Fruit fly (Drosophila melanogaster): ENCODE results near the gene Apc.

The Apc gene

dm6 chr3R:28859058-28859526 lies 14.5 kb upstream of the Apc start, which contains the start of gene Inx3 (continued):
- no peak for TF ChIP-seq Ets96B (tag; optimal IDR thresholded peaks at IDR 0.05)
- TF ChIP-seq lz (GFP tag; optimal IDR thresholded peaks at IDR 0.05): peak; percentile 6
- no peak for TF ChIP-seq vri (GFP tag; optimal IDR thresholded peaks at IDR 0.05)
- peak; percentile 28; the same call in 1 of the 3 replicates for TF ChIP-seq CG8119 (GFP tag; IDR thresholded peaks at IDR 0.05)
- TF ChIP-seq CG3032 (tag; optimal IDR thresholded peaks at IDR 0.05): peak; percentile 15
- no peak for TF ChIP-seq CG6792 (GFP tag; optimal IDR thresholded peaks at IDR 0.05)
- no peak for TF ChIP-seq Smox (GFP tag; optimal IDR thresholded peaks at IDR 0.05)
- TF ChIP-seq CG8632 (GFP tag; optimal IDR thresholded peaks at IDR 0.05): no peak
- TF ChIP-seq fd59A (GFP tag; optimal IDR thresholded peaks at IDR 0.05): no peak
- TF ChIP-seq Hr39 (GFP tag; optimal IDR thresholded peaks at IDR 0.05): no peak
- TF ChIP-seq CG6808 (GFP tag; optimal IDR thresholded peaks at IDR 0.05): peak; percentile 97
- TF ChIP-seq Blimp-1 (GFP tag; optimal IDR thresholded peaks at IDR 0.05): no peak
- peak; percentile 57 for TF ChIP-seq CG6854 (GFP tag; optimal IDR thresholded peaks at IDR 0.05)
- no peak for TF ChIP-seq Sox14 (GFP tag; optimal IDR thresholded peaks at IDR 0.05)
- TF ChIP-seq Hr38 (GFP tag; optimal IDR thresholded peaks at IDR 0.05): peak; percentile 0
- TF ChIP-seq spab (GFP tag; optimal IDR thresholded peaks at IDR 0.05): no peak
- TF ChIP-seq Lpt (GFP tag; optimal IDR thresholded peaks at IDR 0.05): no peak
- TF ChIP-seq eg (GFP tag; IDR thresholded peaks at IDR 0.05): peak; percentile 66; the same call in 1 of the 3 replicates

DNA sequence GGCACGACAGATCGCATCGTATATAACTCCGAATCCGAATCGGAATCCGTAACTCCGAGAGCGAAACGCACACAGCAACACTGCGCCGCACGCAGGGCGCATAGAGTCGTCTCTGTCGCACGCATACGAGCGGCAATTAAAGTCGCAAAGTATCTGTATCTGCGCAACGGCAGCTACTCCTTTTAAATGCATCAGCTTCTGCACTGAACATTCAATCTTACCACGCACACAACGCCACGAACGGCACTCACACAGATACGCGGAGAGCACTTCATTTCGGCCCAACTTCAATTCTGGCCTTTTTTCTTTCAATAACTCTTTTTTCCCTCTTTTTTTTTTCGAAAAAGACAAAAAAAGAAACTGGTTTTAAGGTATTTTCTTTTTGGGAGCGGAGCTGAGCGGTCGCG lies 13.7 kb upstream of the Apc start:
- TF ChIP-seq eg (GFP tag; IDR thresholded peaks at IDR 0.05): peak; percentile 85
- peak; percentile 9 for TF ChIP-seq Smox (GFP tag; optimal IDR thresholded peaks at IDR 0.05)
- peak; percentile 9 for TF ChIP-seq esn (GFP tag; optimal IDR thresholded peaks at IDR 0.05)
- TF ChIP-seq svp (GFP tag): no peak
- TF ChIP-seq Hr39 (GFP tag; optimal IDR thresholded peaks at IDR 0.05): no peak
- TF ChIP-seq CG10631 (GFP tag; optimal IDR thresholded peaks at IDR 0.05): peak; percentile 40
- peak; percentile 72 for TF ChIP-seq CG3032 (tag; optimal IDR thresholded peaks at IDR 0.05)
- TF ChIP-seq CG34406 (GFP tag; optimal IDR thresholded peaks at IDR 0.05): peak; percentile 66
- peak; percentile 83 for TF ChIP-seq CG6854 (GFP tag; optimal IDR thresholded peaks at IDR 0.05)
- TF ChIP-seq CG6163 (GFP tag; IDR thresholded peaks at IDR 0.05): peak; percentile 92
- peak; percentile 69 for TF ChIP-seq fd59A (GFP tag; optimal IDR thresholded peaks at IDR 0.05)
- TF ChIP-seq pdm3 (GFP tag; optimal IDR thresholded peaks at IDR 0.05): peak; percentile 59
- TF ChIP-seq fkh (GFP tag; optimal IDR thresholded peaks at IDR 0.05): no peak
- TF ChIP-seq CG15336 (GFP tag; IDR thresholded peaks at IDR 0.05): peak; percentile 55; the same call in 1 of the 2 replicates
- TF ChIP-seq ss (GFP tag; optimal IDR thresholded peaks at IDR 0.05): peak; percentile 98 to 99
- TF ChIP-seq CG3919 (GFP tag; optimal IDR thresholded peaks at IDR 0.05): peak; percentile 72
- TF ChIP-seq cyc (GFP tag; optimal IDR thresholded peaks at IDR 0.05): no peak
- TF ChIP-seq Sox15 (GFP tag; optimal IDR thresholded peaks at IDR 0.05): no peak
- TF ChIP-seq CG32006 (GFP tag; optimal IDR thresholded peaks at IDR 0.05): peak; percentile 63
- TF ChIP-seq dac (GFP tag; optimal IDR thresholded peaks at IDR 0.05): peak; percentile 14
- TF ChIP-seq Ets21C (GFP tag; optimal IDR thresholded peaks at IDR 0.05): no peak
- peak; percentile 92 for TF ChIP-seq CG6808 (GFP tag; optimal IDR thresholded peaks at IDR 0.05)
- peak; percentile 68 for TF ChIP-seq CG8319 (GFP tag; optimal IDR thresholded peaks at IDR 0.05)
- TF ChIP-seq lz (GFP tag; optimal IDR thresholded peaks at IDR 0.05): no peak
- peak; percentile 37 for TF ChIP-seq CG6792 (GFP tag; optimal IDR thresholded peaks at IDR 0.05)
- TF ChIP-seq Sox14 (GFP tag; optimal IDR thresholded peaks at IDR 0.05): peak; percentile 17
- peak; percentile 21 for TF ChIP-seq fd85E (GFP tag; optimal IDR thresholded peaks at IDR 0.05)
- TF ChIP-seq CG6276 (GFP tag; optimal IDR thresholded peaks at IDR 0.05): peak; percentile 86
- peak; percentile 88 for TF ChIP-seq CG16779 (tag; optimal IDR thresholded peaks at IDR 0.05)
- no peak for TF ChIP-seq CG31627 (GFP tag; optimal IDR thresholded peaks at IDR 0.05)
- TF ChIP-seq CG11902 (GFP tag; optimal IDR thresholded peaks at IDR 0.05): no peak
- TF ChIP-seq Met (GFP tag; optimal IDR thresholded peaks at IDR 0.05): peak; percentile 41
- no peak for TF ChIP-seq CG11294 (GFP tag; IDR thresholded peaks at IDR 0.05)
- TF ChIP-seq Lpt (GFP tag; optimal IDR thresholded peaks at IDR 0.05): peak; percentile 78
- TF ChIP-seq CG8632 (GFP tag; optimal IDR thresholded peaks at IDR 0.05): peak; percentile 73
- peak; percentile 52 for TF ChIP-seq CG7368 (GFP tag; optimal IDR thresholded peaks at IDR 0.05)
- no peak for TF ChIP-seq Hr38 (GFP tag; optimal IDR thresholded peaks at IDR 0.05)
- TF ChIP-seq Hr4 (GFP tag; optimal IDR thresholded peaks at IDR 0.05): no peak
- TF ChIP-seq acj6 (GFP tag; optimal IDR thresholded peaks at IDR 0.05): no peak
- peak; percentile 84 for TF ChIP-seq net (GFP tag; optimal IDR thresholded peaks at IDR 0.05)
- peak; percentile 37 to 46 for TF ChIP-seq salr (GFP tag; optimal IDR thresholded peaks at IDR 0.05)
- TF ChIP-seq CG9139 (GFP tag; optimal IDR thresholded peaks at IDR 0.05): peak; percentile 97
- TF ChIP-seq CG8119 (GFP tag; IDR thresholded peaks at IDR 0.05): peak; percentile 86
- peak; percentile 38 for TF ChIP-seq Eip93F (GFP tag; optimal IDR thresholded peaks at IDR 0.05)
